Fruit fly (Drosophila melanogaster): ENCODE measurements around the gene CG4424.

Gene CG4424

DNA sequence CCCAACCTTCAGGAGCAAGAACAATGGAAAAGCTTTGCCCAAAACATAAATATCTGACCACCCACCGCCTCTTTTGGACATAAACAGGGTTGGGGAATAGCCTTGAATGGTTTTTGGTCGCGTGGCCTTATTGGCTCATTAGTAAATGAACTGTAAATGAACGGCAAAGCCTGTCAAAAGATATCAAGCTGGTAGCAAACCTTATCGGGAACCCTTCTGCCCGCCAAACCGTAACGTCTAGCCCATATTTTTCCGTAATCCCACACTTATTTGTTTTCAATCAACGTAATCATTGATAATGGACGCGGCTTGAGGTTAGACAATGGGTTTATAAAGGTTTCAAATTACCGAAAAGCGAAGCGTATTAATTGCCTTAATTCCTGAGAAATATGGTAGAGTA lies 42.5 kb downstream of the CG4424 start:
- TF ChIP-seq pan (optimal IDR thresholded peaks at IDR 0.05) (no peak), psq (optimal IDR thresholded peaks at IDR 0.05) (no peak), CG8478 (optimal IDR thresholded peaks at IDR 0.05) (no peak), EcR (GFP tag; optimal IDR thresholded peaks at IDR 0.05) (no peak), usp (GFP tag; optimal IDR thresholded peaks at IDR 0.05) (no peak), Dll (optimal IDR thresholded peaks at IDR 0.05) (no peak)
